Fruit fly (Drosophila melanogaster) S2 (cell line): Measurements from ENCODE around the gene CG33796.

Source experiments
- CG8478 ChIP-seq: fragments of >200 bp; optimal IDR thresholded peaks from 2 replicates; lab custom pipeline; 2018
- CTCF ChIP-seq, 2 experiments: fragments of >200 bp; optimal IDR thresholded peaks; 2 replicates each; lab custom pipeline; 2018

DNA sequence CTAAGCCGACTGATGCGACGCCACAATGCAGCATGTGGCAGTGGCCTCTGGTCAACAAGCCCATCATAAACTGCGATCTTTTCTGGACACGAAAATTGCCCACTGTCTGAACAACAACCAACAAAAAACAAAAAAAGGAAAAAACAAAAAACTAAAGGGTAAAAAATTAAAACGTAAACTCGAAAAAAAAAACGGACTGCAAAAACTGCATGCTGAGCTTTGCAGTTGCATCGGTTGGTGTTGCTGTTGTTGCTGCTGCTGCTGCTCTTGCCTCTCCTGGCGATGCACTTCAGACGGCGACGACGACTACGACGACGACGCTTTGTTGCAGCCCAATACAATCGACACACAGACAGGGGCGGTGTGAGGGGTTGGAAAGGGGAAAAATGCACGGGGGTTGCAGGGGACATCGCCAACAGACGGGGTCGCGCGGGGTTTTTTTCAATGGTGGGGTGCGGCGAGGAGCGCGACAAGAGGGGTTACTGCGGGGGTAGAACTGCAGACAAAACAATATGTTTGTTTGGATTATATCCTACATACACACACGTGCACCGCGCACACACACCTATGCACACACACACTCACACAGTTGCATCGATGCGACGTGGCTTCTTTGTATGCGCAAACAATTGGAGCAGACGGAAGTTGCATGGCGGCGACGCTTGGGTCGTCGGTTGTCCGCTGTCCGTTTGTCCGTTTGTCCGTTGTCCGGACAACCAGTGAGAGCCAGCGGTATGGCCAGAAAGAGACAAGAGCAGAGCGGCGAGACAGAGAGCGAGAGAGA, 4.1 kb upstream of the CG33796 start:
- TF ChIP-seq CTCF (optimal IDR thresholded peaks at IDR 0.05; lab: Kevin White, UChicago) (no peak), CG8478 (lab: Kevin White, UChicago) (no peak)
